Worm (Caenorhabditis elegans): ENCODE data around the gene R05H10.1.
A peak's percentile ranks its signal among the peaks of the same experiment; 100 is the strongest.

R05H10.1 gene

ce11 chrII:14864304-14864703 lies 12.7 kb downstream of the R05H10.1 start:
- TF ChIP-seq nfyb-1 (GFP tag; IDR thresholded peaks at IDR 0.05) (0 out of 2 replicates have a peak, but pooled peaks have one; percentile 26), hmg-1.2 (GFP tag; IDR thresholded peaks at IDR 0.05) (peak; percentile 93; the same call in 1 of the 2 replicates)

ce11 chrII:14865152-14865551 lies 13.5 kb downstream of the R05H10.1 start:
- TF ChIP-seq hmg-1.2 (GFP tag; IDR thresholded peaks at IDR 0.05): peak; percentile 91; the same call in 1 of the 2 replicates

- TF ChIP-seq lin-40 (tag; optimal IDR thresholded peaks at IDR 0.05) (no peak), lin-54 (GFP tag; optimal IDR thresholded peaks at IDR 0.05) (no peak), ceh-91 (GFP tag; IDR thresholded peaks at IDR 0.05) (no peak), lin-35 (GFP tag; optimal IDR thresholded peaks at IDR 0.05) (no peak), Y56A3A.18 (GFP tag; IDR thresholded peaks at IDR 0.05) (no peak), akir-1 (GFP tag; optimal IDR thresholded peaks at IDR 0.05) (no peak), lsy-27 (tag; optimal IDR thresholded peaks at IDR 0.05; ENCODE audit: borderline replicate concordance, insufficient read depth) (no peak), madf-8 (GFP tag; conservative IDR thresholded peaks at IDR 0.05) (no peak), zfh-2 (GFP tag; conservative IDR thresholded peaks at IDR 0.05) (no peak), K11D2.4 (GFP tag; IDR thresholded peaks at IDR 0.05) (no peak), snpc-1.3 (tag; optimal IDR thresholded peaks at IDR 0.05; ENCODE audit: insufficient read depth) (no peak), ztf-25 (GFP tag; IDR thresholded peaks at IDR 0.05) (no peak), mcd-1 (GFP tag; IDR thresholded peaks at IDR 0.05) (no peak), egl-44 (GFP tag; IDR thresholded peaks at IDR 0.05) (no peak), egl-18 (GFP tag; IDR thresholded peaks at IDR 0.05) (no peak), ztf-28 (GFP tag; IDR thresholded peaks at IDR 0.05) (no peak), hlh-26 (GFP tag; conservative IDR thresholded peaks at IDR 0.05) (no peak)
Measured at ce11 chrII:14866156-14866555, 14.5 kb downstream of the R05H10.1 start.

- TF ChIP-seq Y53G8AR.9 (GFP tag; conservative IDR thresholded peaks at IDR 0.05) (peak; percentile 64; the same call in 1 of the 2 replicates), madf-10 (tag; optimal IDR thresholded peaks at IDR 0.05) (no peak), tlf-1 (GFP tag; optimal IDR thresholded peaks at IDR 0.05) (peak; percentile 26), B0261.1 (tag; optimal IDR thresholded peaks at IDR 0.05) (no peak), madf-6 (GFP tag; IDR thresholded peaks at IDR 0.05) (0 out of 2 replicates have a peak, but pooled peaks have one; percentile 5), Y56A3A.18 (GFP tag; IDR thresholded peaks at IDR 0.05) (peak; percentile 64; the same call in 1 of the 2 replicates), nhr-179 (tag; optimal IDR thresholded peaks at IDR 0.05) (no peak), nfyb-1 (GFP tag; IDR thresholded peaks at IDR 0.05) (0 out of 2 replicates have a peak, but pooled peaks have one; percentile 38), Y95B8A.8 (GFP tag; IDR thresholded peaks at IDR 0.05) (0 out of 2 replicates have a peak, but pooled peaks have one; percentile 10), gei-17 (GFP tag; optimal IDR thresholded peaks at IDR 0.05) (no peak), atf-7 (tag; optimal IDR thresholded peaks at IDR 0.05) (peak; percentile 4), Y67H2A.10 (GFP tag; conservative IDR thresholded peaks at IDR 0.05) (no peak)
Measured at ce11 chrII:14866668-14867067, 15.1 kb downstream of the R05H10.1 start, which contains the start of gene gpx-2. Gene gpx-2, plus strand, starts transcription at chrII:14866766.

ce11 chrII:14867530-14867929 lies 15.9 kb downstream of the R05H10.1 start:
- TF ChIP-seq dox-1 (GFP tag; IDR thresholded peaks at IDR 0.05) (0 out of 2 replicates have a peak, but pooled peaks have one; percentile 8), nfya-2 (GFP tag; IDR thresholded peaks at IDR 0.05) (no peak), madf-3 (GFP tag; IDR thresholded peaks at IDR 0.05) (no peak)
